Worm (Caenorhabditis elegans) whole organism, L1 larva: Measurements from ENCODE around the gene F02C9.1.

Experiments used
- Y116A8C.19 ChIP-seq: sonication (generic microtip); optimal IDR thresholded peaks from 2 replicates; lab custom pipeline; 2016; ENCODE audit warnings: missing compliant biosample characterization, missing genetic modification characterization, borderline replicate concordance
- aly-2 ChIP-seq: fragments of 150-350 bp; optimal IDR thresholded peaks from 2 replicates; lab custom pipeline; 2014; ENCODE audit warnings: missing biosample characterization, missing genetic modification characterization
- ceh-8 ChIP-seq: fragments of 200-800 bp; sonication (Bioruptor generic); optimal IDR thresholded peaks from 2 replicates; lab custom pipeline; 2018; ENCODE audit warnings: mild to moderate bottlenecking, missing genetic modification characterization, moderate library complexity, missing compliant biosample characterization
- ceh-88 ChIP-seq: fragments of 200-800 bp; sonication (Bioruptor generic); IDR thresholded peaks from 2 replicates; pipeline ENCODE4 v1.3.6; 2022; ENCODE audit warnings: missing genetic modification characterization, missing compliant biosample characterization
- ceh-90 ChIP-seq: sonication (generic microtip); optimal IDR thresholded peaks from 2 replicates; lab custom pipeline; 2016; ENCODE audit warnings: missing genetic modification characterization, missing compliant biosample characterization
- ces-1 ChIP-seq: fragments of 150-350 bp; optimal IDR thresholded peaks from 2 replicates; lab custom pipeline; 2014; ENCODE audit warnings: missing biosample characterization, missing genetic modification reagents, missing genetic modification characterization
- dpl-1 ChIP-seq, 3 experiments: fragments of 150-350 bp in 2 of 3; sonication (generic microtip) in 1 of 3; optimal IDR thresholded peaks; 2 replicates each; lab custom pipeline; 2014 to 2017; ENCODE audit warnings: missing biosample characterization in 3 of 3, missing genetic modification characterization in 3 of 3, missing genetic modification reagents in 3 of 3
- efl-1 ChIP-seq, 4 experiments: fragments of 150-350 bp; optimal IDR thresholded peaks in 3 of 4; peaks in 1 of 4; 1 replicate in 1 of 4; 2 replicates in 3 of 4; lab custom pipeline; 2014; ENCODE audit warnings: missing biosample characterization in 2 of 4, missing genetic modification characterization in 2 of 4, missing genetic modification reagents in 2 of 4
- efl-3 ChIP-seq: fragments of 200-800 bp; sonication (Bioruptor generic); optimal IDR thresholded peaks from 2 replicates; lab custom pipeline; 2018; ENCODE audit warnings: mild to moderate bottlenecking, missing genetic modification characterization, missing compliant biosample characterization
- elt-2 ChIP-seq: sonication (generic microtip); optimal IDR thresholded peaks from 2 replicates; lab custom pipeline; 2016; ENCODE audit warnings: missing genetic modification characterization, mild to moderate bottlenecking, inconsistent platforms, missing compliant biosample characterization, missing genetic modification reagents
- ets-5 ChIP-seq: fragments of 200-800 bp; sonication (Bioruptor generic); IDR thresholded peaks from 2 replicates; pipeline ENCODE4 v1.3.6; 2022; ENCODE audit warnings: missing genetic modification characterization, missing compliant biosample characterization
- fkh-4 ChIP-seq: sonication (generic microtip); optimal IDR thresholded peaks from 2 replicates; lab custom pipeline; 2016; ENCODE audit warnings: missing compliant biosample characterization, missing genetic modification characterization, borderline replicate concordance
- fos-1 ChIP-seq: fragments of 150-350 bp; optimal IDR thresholded peaks from 2 replicates; lab custom pipeline; 2014; ENCODE audit warnings: missing biosample characterization, missing genetic modification characterization
- hlh-4 ChIP-seq: sonication (generic microtip); optimal IDR thresholded peaks from 2 replicates; lab custom pipeline; 2016; ENCODE audit warnings: mild to moderate bottlenecking, missing genetic modification characterization, missing compliant biosample characterization
- hpl-2 ChIP-seq: fragments of 150-350 bp; optimal IDR thresholded peaks from 2 replicates; lab custom pipeline; 2014; ENCODE audit warnings: missing biosample characterization, missing genetic modification reagents, missing genetic modification characterization
- lin-14 ChIP-seq: fragments of 200-800 bp; sonication (Bioruptor generic); optimal IDR thresholded peaks from 2 replicates; lab custom pipeline; 2018; ENCODE audit warnings: mild to moderate bottlenecking, missing genetic modification characterization, moderate library complexity, missing compliant biosample characterization
- lir-3 ChIP-seq: sonication (generic microtip); optimal IDR thresholded peaks from 2 replicates; lab custom pipeline; 2016; ENCODE audit warnings: mild to moderate bottlenecking, missing genetic modification characterization, moderate library complexity, missing compliant biosample characterization; ENCODE audit not compliant: poor library complexity
- lsy-2 ChIP-seq, 2 experiments: fragments of 150-350 bp; optimal IDR thresholded peaks; 2 replicates each; lab custom pipeline; 2014; ENCODE audit warnings: missing biosample characterization in 2 of 2, missing genetic modification characterization in 2 of 2
- mab-9 ChIP-seq: fragments of 200-800 bp; sonication (Bioruptor generic); IDR thresholded peaks from 2 replicates; pipeline ENCODE4 v1.3.6; 2022; ENCODE audit warnings: missing genetic modification reagents, missing genetic modification characterization, missing compliant biosample characterization
- mep-1 ChIP-seq: fragments of 150-350 bp; optimal IDR thresholded peaks from 2 replicates; lab custom pipeline; 2014; ENCODE audit warnings: missing biosample characterization, missing genetic modification characterization
- nhr-237 ChIP-seq: fragments of 150-350 bp; optimal IDR thresholded peaks from 2 replicates; lab custom pipeline; 2014; ENCODE audit warnings: missing biosample characterization, missing genetic modification characterization
- nhr-28 ChIP-seq: fragments of 150-350 bp; optimal IDR thresholded peaks from 2 replicates; lab custom pipeline; 2014; ENCODE audit warnings: missing biosample characterization, missing genetic modification characterization
- nhr-47 ChIP-seq: sonication (generic microtip); optimal IDR thresholded peaks from 2 replicates; lab custom pipeline; 2016; ENCODE audit warnings: mild to moderate bottlenecking, missing genetic modification characterization, moderate library complexity, missing compliant biosample characterization
- nhr-71 ChIP-seq: sonication (generic microtip); optimal IDR thresholded peaks from 2 replicates; lab custom pipeline; 2016; ENCODE audit warnings: mild to moderate bottlenecking, missing genetic modification characterization, moderate library complexity, missing compliant biosample characterization
- nhr-77 ChIP-seq: fragments of 150-350 bp; optimal IDR thresholded peaks from 2 replicates; lab custom pipeline; 2014; ENCODE audit warnings: missing biosample characterization, missing genetic modification characterization
- nhr-85 ChIP-seq: sonication (generic microtip); peaks from one replicate; lab custom pipeline; 2016; ENCODE audit warnings: missing genetic modification characterization, inconsistent platforms, missing compliant biosample characterization
- pqm-1 ChIP-seq: sonication (generic microtip); optimal IDR thresholded peaks from 3 replicates; lab custom pipeline; 2017; ENCODE audit warnings: missing biosample characterization, missing genetic modification characterization
- skn-1 ChIP-seq: fragments of 150-350 bp; optimal IDR thresholded peaks from 2 replicates; lab custom pipeline; 2014; ENCODE audit warnings: missing biosample characterization, missing genetic modification characterization
- sox-4 ChIP-seq: sonication (generic microtip); optimal IDR thresholded peaks from 2 replicates; lab custom pipeline; 2016; ENCODE audit warnings: missing genetic modification characterization, missing compliant biosample characterization
- swsn-7 ChIP-seq: sonication (generic microtip); optimal IDR thresholded peaks from 2 replicates; lab custom pipeline; 2016; ENCODE audit warnings: missing genetic modification characterization, missing compliant biosample characterization
- tbx-2 ChIP-seq: sonication (generic microtip); optimal IDR thresholded peaks from 2 replicates; lab custom pipeline; 2016; ENCODE audit warnings: missing genetic modification characterization, missing compliant biosample characterization
- unc-86 ChIP-seq: sonication (generic microtip); optimal IDR thresholded peaks from 2 replicates; lab custom pipeline; 2016; ENCODE audit warnings: missing genetic modification characterization, missing compliant biosample characterization
- xbp-1 ChIP-seq: sonication (generic microtip); optimal IDR thresholded peaks from 2 replicates; lab custom pipeline; 2016; ENCODE audit warnings: missing genetic modification characterization, missing compliant biosample characterization
- zip-4 ChIP-seq: fragments of 200-800 bp; sonication (Bioruptor generic); optimal IDR thresholded peaks from 2 replicates; lab custom pipeline; 2018; ENCODE audit warnings: mild to moderate bottlenecking, missing genetic modification characterization, moderate library complexity, missing compliant biosample characterization
- ztf-4 ChIP-seq: fragments of 150-350 bp; optimal IDR thresholded peaks from 2 replicates; lab custom pipeline; 2014; ENCODE audit warnings: missing biosample characterization, missing genetic modification characterization

The F02C9.1 gene

DNA sequence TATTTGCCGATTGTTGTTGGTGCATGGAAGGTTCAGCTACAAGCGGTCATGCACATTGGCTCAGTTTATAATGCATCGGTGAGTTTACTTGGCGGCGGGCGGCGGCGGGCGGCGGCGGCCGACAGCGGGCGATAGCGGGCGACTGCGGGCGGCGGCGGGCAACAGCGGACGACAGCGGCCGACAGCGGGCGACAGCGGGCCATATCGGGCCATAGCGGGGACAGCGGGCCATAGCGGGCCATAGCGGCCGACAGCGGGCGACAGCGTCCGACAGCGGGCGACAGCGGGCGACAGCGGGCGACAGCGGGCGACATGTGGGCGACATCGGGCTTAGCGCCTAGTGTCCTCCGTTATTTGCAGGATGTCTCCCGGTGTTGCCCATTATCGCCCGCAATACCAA lies 6.4 kb upstream of the F02C9.1 start:
- no peak for TF ChIP-seq elt-2
- no peak for TF ChIP-seq efl-1 (optimal IDR thresholded peaks at IDR 0.05; lab: Kevin White, UChicago)
- TF ChIP-seq efl-1 (GFP tag; optimal IDR thresholded peaks at IDR 0.05 in 1 of 2; lab: Kevin White, UChicago): no peak
- TF ChIP-seq ceh-8 (GFP tag; lab: Kevin White, UChicago): peak; percentile 45
- no peak for TF ChIP-seq pqm-1
- TF ChIP-seq ceh-88 (GFP tag; lab: Robert Waterston, UW): no peak
- TF ChIP-seq swsn-7: no peak
- TF ChIP-seq, all 84 proteins: peak for 1

DNA sequence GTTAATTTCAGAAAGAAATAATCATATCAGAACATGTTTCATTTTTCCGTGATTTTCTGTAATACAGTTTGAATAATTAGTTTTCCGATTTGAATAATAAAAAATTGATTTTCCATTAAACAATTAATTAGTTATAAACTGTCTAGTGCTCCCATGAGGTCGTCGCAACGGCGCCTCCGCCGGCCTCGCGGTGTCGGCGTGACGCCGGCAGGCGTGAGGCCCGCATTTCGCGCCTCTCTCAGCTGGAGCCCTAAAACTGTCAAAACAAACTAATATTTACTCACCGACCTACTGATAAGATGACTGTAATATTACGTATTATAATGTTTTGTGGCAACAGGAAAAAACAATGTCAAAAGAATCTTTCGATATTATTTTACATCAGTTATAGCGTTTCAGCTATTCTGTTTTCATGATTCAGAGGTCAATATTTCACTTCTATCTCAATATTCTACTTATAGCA lies 5.2 kb upstream of the F02C9.1 start, which contains the start of gene F02C9.2:
TSS of gene F02C9.2 (plus strand) at position 413 of the 463 bp plus-strand sequence.
- TF ChIP-seq lin-14 (GFP tag; lab: Kevin White, UChicago) (no peak), efl-3 (GFP tag; lab: Kevin White, UChicago) (no peak), fos-1 (tag; lab: Kevin White, UChicago) (no peak), ets-5 (GFP tag; lab: Robert Waterston, UW) (no peak), tbx-2 (tag; lab: Kevin White, UChicago) (no peak), hlh-4 (no peak), nhr-85 (tag; lab: Kevin White, UChicago) (no peak), nhr-71 (tag; lab: Kevin White, UChicago) (no peak)

DNA sequence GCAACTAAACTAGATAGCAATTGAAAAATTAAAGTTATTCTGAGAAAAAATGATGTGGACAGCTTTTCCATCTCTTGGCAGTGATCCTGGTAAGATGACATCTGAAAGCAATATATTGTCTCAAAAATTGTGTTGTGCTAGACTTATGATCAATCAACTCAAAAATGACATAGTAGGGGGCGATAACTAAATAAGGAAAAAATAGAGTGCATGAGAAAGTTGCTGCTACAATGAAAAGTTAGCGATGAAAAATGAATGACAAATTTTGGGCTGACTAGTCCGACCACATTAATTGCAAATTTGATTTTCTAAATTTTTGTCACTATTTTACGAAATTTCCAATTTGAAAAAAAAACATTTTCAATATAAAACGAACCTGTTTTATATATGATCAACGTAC lies 2.7 kb downstream of the F02C9.1 start, which contains the start of gene srab-9:
TSS of gene srab-9 (minus strand) at position 101 of the 400 bp plus-strand sequence.
- TF ChIP-seq ces-1: no peak
- no peak for TF ChIP-seq ztf-4 (tag; lab: Kevin White, UChicago)
- TF ChIP-seq lin-14 (GFP tag; lab: Kevin White, UChicago): no peak
- TF ChIP-seq lir-3 (tag; lab: Kevin White, UChicago): no peak
- no peak for TF ChIP-seq dpl-1 (GFP tag; optimal IDR thresholded peaks at IDR 0.05; lab: Kevin White, UChicago)
- TF ChIP-seq aly-2 (tag; lab: Kevin White, UChicago): no peak
- no peak for TF ChIP-seq fkh-4
- no peak for TF ChIP-seq sox-4 (tag; lab: Kevin White, UChicago)
- no peak for TF ChIP-seq xbp-1
- TF ChIP-seq nhr-71 (tag; lab: Kevin White, UChicago): no peak
- TF ChIP-seq mep-1: no peak
- no peak for TF ChIP-seq unc-86 (tag; lab: Kevin White, UChicago)
- TF ChIP-seq zip-4: no peak
- no peak for TF ChIP-seq nhr-47 (tag; lab: Kevin White, UChicago)
- no peak for TF ChIP-seq pqm-1
- no peak for TF ChIP-seq mab-9 (GFP tag; lab: Robert Waterston, UW)

DNA sequence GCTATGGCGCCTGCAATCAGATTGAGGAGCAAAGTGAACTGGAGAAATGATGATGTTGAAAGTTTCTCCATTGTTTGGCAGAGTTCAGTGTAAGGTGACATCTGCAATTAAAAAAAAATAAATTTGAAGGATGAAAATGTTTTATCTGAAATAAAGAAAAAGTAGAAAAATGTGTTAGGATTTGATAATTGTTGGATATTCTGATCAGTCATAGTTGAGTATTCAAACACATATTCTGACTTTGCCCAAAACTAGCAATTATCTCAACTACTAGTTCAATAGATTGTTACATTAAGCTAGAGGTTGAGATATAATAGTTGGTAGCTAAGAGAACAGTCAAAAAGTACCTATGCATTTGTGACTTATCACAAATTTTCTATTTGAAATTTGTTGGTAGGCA lies 6.0 kb downstream of the F02C9.1 start, which contains the start of gene srab-10:
TSS of gene srab-10 (minus strand) at position 101 of the 400 bp plus-strand sequence.
- no peak for TF ChIP-seq nhr-77 (tag; lab: Kevin White, UChicago)
- no peak for TF ChIP-seq skn-1
- TF ChIP-seq lsy-2 (tag; optimal IDR thresholded peaks at IDR 0.05; lab: Kevin White, UChicago): no peak
- TF ChIP-seq nhr-237 (tag; lab: Kevin White, UChicago): no peak
- TF ChIP-seq dpl-1 (GFP tag; optimal IDR thresholded peaks at IDR 0.05; lab: Kevin White, UChicago): no peak
- TF ChIP-seq hpl-2: no peak
- TF ChIP-seq ztf-4 (tag; lab: Kevin White, UChicago): no peak
- TF ChIP-seq ceh-8 (GFP tag; lab: Kevin White, UChicago): no peak
- no peak for TF ChIP-seq nhr-85 (tag; lab: Kevin White, UChicago)
- no peak for TF ChIP-seq efl-1 (optimal IDR thresholded peaks at IDR 0.05; lab: Kevin White, UChicago)
- TF ChIP-seq efl-1 (GFP tag; optimal IDR thresholded peaks at IDR 0.05 in 1 of 2; lab: Kevin White, UChicago): no peak
- no peak for TF ChIP-seq mep-1
- no peak for TF ChIP-seq nhr-28 (tag; lab: Kevin White, UChicago)
- TF ChIP-seq Y116A8C.19 (tag; lab: Kevin White, UChicago): no peak
- no peak for TF ChIP-seq ceh-90 (tag; lab: Kevin White, UChicago)
